Worm (Caenorhabditis elegans) whole organism, L1 larva: ENCODE results near the gene Y17D7C.1.

Experiments
- C34B4.2 ChIP-seq: sonication (generic microtip); optimal IDR thresholded peaks from 2 replicates; lab custom pipeline; 2017; ENCODE audit warnings: mild to moderate bottlenecking, missing genetic modification characterization, missing compliant biosample characterization
- ama-1 ChIP-seq: fragments of 150-350 bp; optimal IDR thresholded peaks from 2 replicates; lab custom pipeline; 2014
- dsc-1 ChIP-seq: sonication (generic microtip); optimal IDR thresholded peaks from 2 replicates; lab custom pipeline; 2016; ENCODE audit warnings: mild to moderate bottlenecking, missing genetic modification characterization, missing compliant biosample characterization
- elt-2 ChIP-seq: sonication (generic microtip); optimal IDR thresholded peaks from 2 replicates; lab custom pipeline; 2016; ENCODE audit warnings: missing genetic modification characterization, mild to moderate bottlenecking, inconsistent platforms, missing compliant biosample characterization, missing genetic modification reagents
- nhr-28 ChIP-seq: fragments of 150-350 bp; optimal IDR thresholded peaks from 2 replicates; lab custom pipeline; 2014; ENCODE audit warnings: missing biosample characterization, missing genetic modification characterization

- TF ChIP-seq ama-1 (no peak), nhr-28 (tag; lab: Kevin White, UChicago) (no peak), dsc-1 (tag; lab: Kevin White, UChicago) (no peak), elt-2 (tag; lab: Kevin White, UChicago) (no peak), C34B4.2 (tag; lab: Kevin White, UChicago) (no peak)
Measured at ce11 chrV:18664026-18664425, 42.3 kb upstream of the Y17D7C.1 start, which contains the start of gene Y69H2.3.
